Worm (Caenorhabditis elegans): ENCODE results near the gene prmt-4.

DNA sequence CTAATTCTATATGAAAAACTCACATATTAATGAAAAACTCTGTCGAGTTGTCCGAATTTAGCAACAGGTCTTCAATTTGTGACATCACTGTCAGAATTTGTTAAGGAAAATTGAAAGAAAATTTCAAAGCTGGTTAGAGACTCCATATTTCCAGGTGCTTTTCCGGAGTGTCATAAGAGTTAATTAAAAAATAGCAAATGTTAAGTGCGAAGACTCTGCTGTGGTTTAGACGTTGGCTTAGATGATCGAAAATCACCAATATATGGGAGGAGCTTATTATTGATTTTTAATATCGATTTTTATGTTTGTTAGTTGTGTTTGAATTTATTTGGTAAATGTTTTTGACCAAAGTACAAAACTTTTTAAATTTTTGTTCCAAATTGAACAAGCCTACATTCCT lies 15.7 kb downstream of the prmt-4 start, which contains the start of gene C18H7.12:
- TF ChIP-seq mab-9 (GFP tag; IDR thresholded peaks at IDR 0.05) (no peak), elt-3 (tag; optimal IDR thresholded peaks at IDR 0.05) (no peak), unc-86 (tag; optimal IDR thresholded peaks at IDR 0.05) (no peak), lin-15B (tag; optimal IDR thresholded peaks at IDR 0.05) (no peak), lin-35 (GFP tag; optimal IDR thresholded peaks at IDR 0.05) (no peak), unc-62 (GFP tag; optimal IDR thresholded peaks at IDR 0.05) (no peak), ztf-4 (tag; optimal IDR thresholded peaks at IDR 0.05) (no peak), zag-1 (tag; optimal IDR thresholded peaks at IDR 0.05) (no peak)

Measured in whole organism, L1 larva.